Worm (Caenorhabditis elegans) whole organism, midembryonic: ENCODE data around the gene srw-16.

ENCODE experiments used
- T22C8.4 ChIP-seq: fragments of 200-800 bp; sonication (Bioruptor generic); IDR thresholded peaks from 2 replicates; pipeline ENCODE4 v1.3.6; 2022; ENCODE audit warnings: missing genetic modification characterization, missing compliant biosample characterization
- cog-1 ChIP-seq: sonication (generic microtip); optimal IDR thresholded peaks from 2 replicates; lab custom pipeline; 2016; ENCODE audit warnings: missing genetic modification characterization, missing compliant biosample characterization
- flt-1 ChIP-seq: fragments of 200-800 bp; sonication (Bioruptor generic); IDR thresholded peaks from 2 replicates; pipeline ENCODE4 v1.3.6; 2022; ENCODE audit warnings: missing genetic modification characterization, missing compliant biosample characterization
- klf-2 ChIP-seq: fragments of 200-800 bp; sonication (Bioruptor generic); conservative IDR thresholded peaks from 2 replicates; pipeline ENCODE4 v1.3.6; 2022; ENCODE audit warnings: missing genetic modification reagents, missing genetic modification characterization, missing compliant biosample characterization
- med-1 ChIP-seq: sonication (generic microtip); optimal IDR thresholded peaks from 2 replicates; lab custom pipeline; 2017; ENCODE audit warnings: missing genetic modification characterization, mild to moderate bottlenecking, missing compliant biosample characterization, antibody characterized with exemption, missing genetic modification reagents; ENCODE audit not compliant: insufficient read depth
- ref-1 ChIP-seq: fragments of 200-800 bp; sonication (Bioruptor generic); conservative IDR thresholded peaks from 2 replicates; pipeline ENCODE4 v1.3.6; 2022; ENCODE audit warnings: missing genetic modification reagents, missing genetic modification characterization, missing compliant biosample characterization
- tab-1 ChIP-seq: fragments of 200-800 bp; sonication (Bioruptor generic); IDR thresholded peaks from 2 replicates; pipeline ENCODE4 v1.3.6; 2022; ENCODE audit warnings: missing genetic modification characterization, missing compliant biosample characterization
- ztf-23 ChIP-seq: fragments of 200-800 bp; sonication (Bioruptor generic); IDR thresholded peaks from 2 replicates; pipeline ENCODE4 v1.3.6; 2022; ENCODE audit warnings: missing genetic modification reagents, missing genetic modification characterization, missing compliant biosample characterization
- ztf-29 ChIP-seq: fragments of 200-800 bp; sonication (Bioruptor generic); IDR thresholded peaks from 2 replicates; pipeline ENCODE4 v1.3.6; 2022; ENCODE audit warnings: missing genetic modification reagents, missing genetic modification characterization, missing compliant biosample characterization

Gene srw-16

DNA sequence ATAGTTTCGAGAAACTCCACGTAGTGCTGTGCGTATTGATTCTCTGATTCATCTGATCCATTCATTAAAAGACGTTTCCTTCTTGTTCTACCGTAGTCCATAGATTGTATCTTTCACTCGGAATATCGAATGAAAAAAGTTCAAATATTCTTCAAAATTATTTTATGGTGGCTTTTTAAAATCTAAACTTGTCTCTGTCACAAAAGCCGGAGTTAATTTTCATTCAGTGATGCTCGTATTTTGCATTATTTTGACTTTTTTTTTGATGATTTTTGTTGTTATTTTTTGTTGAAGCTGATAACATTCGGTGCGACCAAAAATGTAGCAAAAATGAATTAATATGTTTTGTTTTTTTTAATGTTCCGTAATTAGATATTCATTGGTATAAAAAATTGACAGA, 39.0 kb downstream of the srw-16 start, which contains the start of gene nhr-164:
nhr-164 (minus strand) TSS at position 101 of the 400 bp plus-strand sequence.
- TF ChIP-seq tab-1 (GFP tag; lab: Robert Waterston, UW) (no peak), ztf-29 (GFP tag; lab: Robert Waterston, UW) (no peak), klf-2 (GFP tag; lab: Robert Waterston, UW) (no peak), cog-1 (tag; lab: Kevin White, UChicago) (no peak), med-1 (GFP tag; lab: Kevin White, UChicago) (no peak), flt-1 (GFP tag; lab: Robert Waterston, UW) (no peak), T22C8.4 (GFP tag; lab: Robert Waterston, UW) (no peak), ztf-23 (GFP tag; lab: Robert Waterston, UW) (no peak), ref-1 (GFP tag; lab: Robert Waterston, UW) (no peak)

DNA sequence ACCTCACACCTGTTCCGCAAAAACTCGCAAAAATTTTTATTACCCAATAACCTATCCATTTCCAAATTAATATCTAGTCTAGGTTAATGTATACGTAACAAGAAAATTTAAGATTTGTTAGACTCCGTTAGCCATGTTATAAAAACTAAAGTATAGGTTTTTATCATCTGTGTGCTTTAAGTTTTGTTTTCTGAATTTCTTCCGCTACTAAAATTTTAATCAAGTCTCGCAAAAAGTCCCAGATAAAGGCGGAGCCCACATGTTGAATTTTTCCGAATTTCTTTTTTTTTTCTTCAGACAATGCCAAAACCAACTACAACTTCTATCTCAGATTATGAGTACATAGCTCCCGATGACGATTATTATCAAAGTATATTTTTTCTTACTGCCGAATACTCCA, 42.5 kb downstream of the srw-16 start, which contains the start of gene srw-13:
srw-13 (plus strand) TSS at position 301 of the 400 bp plus-strand sequence.
- no peak for TF ChIP-seq klf-2 (GFP tag; lab: Robert Waterston, UW)
- no peak for TF ChIP-seq tab-1 (GFP tag; lab: Robert Waterston, UW)
- TF ChIP-seq ref-1 (GFP tag; lab: Robert Waterston, UW): no peak
- no peak for TF ChIP-seq med-1 (GFP tag; lab: Kevin White, UChicago)

DNA sequence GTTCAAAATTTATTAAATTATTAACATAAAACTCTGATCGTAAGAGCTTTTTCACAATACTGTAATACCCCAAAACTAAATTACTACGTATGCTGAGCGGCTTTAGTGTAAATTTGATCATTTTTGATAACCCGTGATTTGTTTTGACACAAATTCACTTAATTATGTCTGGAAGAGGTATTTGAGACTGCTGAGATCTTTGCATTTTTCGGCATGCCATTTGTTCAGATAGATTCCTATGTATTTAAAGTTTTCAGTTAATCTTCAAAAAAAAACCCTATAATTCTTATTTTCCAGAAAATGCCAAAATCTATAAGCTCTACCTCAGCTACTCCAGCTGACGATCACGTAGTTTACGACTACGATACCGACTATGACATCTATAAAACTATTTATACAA, 44.4 kb downstream of the srw-16 start, which contains the start of gene srw-15:
srw-15 (plus strand) TSS at position 301 of the 400 bp plus-strand sequence.
- TF ChIP-seq T22C8.4 (GFP tag; lab: Robert Waterston, UW) (no peak), ref-1 (GFP tag; lab: Robert Waterston, UW) (no peak), med-1 (GFP tag; lab: Kevin White, UChicago) (no peak), klf-2 (GFP tag; lab: Robert Waterston, UW) (no peak), ztf-29 (GFP tag; lab: Robert Waterston, UW) (no peak), ztf-23 (GFP tag; lab: Robert Waterston, UW) (no peak), cog-1 (tag; lab: Kevin White, UChicago) (no peak), flt-1 (GFP tag; lab: Robert Waterston, UW) (no peak), tab-1 (GFP tag; lab: Robert Waterston, UW) (no peak)

DNA sequence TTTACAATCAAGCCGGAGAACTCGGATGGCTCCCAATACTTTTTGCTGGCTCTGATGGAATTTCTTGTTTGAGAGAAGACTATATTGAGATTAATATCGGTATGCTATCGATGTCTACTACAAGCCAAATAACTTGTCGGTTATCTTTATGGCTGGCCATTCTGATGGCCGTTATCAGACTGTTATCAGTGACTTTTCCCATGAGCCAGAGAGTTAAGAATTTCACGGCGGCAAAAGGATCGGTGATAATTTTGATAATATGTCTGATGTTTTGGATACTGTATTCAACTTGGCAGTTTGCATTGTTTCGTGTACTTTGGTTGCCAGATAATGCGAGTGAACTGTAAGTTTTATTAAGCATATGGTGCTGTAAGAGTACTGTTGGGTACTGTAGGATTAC, 48.5 kb downstream of the srw-16 start:
- TF ChIP-seq T22C8.4 (GFP tag; lab: Robert Waterston, UW) (no peak), cog-1 (tag; lab: Kevin White, UChicago) (no peak), flt-1 (GFP tag; lab: Robert Waterston, UW) (no peak), ref-1 (GFP tag; lab: Robert Waterston, UW) (no peak), med-1 (GFP tag; lab: Kevin White, UChicago) (no peak), ztf-23 (GFP tag; lab: Robert Waterston, UW) (no peak), klf-2 (GFP tag; lab: Robert Waterston, UW) (no peak), ztf-29 (GFP tag; lab: Robert Waterston, UW) (no peak), tab-1 (GFP tag; lab: Robert Waterston, UW) (no peak)

DNA sequence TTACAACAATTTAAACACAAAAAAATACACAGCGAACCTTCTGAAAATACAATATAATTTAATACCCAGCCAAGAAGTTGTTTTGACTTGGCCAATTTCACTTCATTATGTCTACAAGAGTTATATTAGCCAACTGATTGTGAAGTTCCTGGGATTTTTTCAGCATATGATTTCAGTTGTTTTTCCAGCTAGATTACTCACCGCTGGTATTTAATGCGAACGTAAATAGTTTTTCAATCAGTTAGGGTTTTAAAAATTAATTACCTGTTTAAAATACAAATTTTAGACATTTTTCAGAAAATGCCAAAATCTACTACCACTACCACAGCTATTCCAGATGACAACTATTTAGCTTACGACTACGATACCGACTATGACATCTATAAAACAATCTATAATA, 49.0 kb downstream of the srw-16 start, which contains the start of gene srw-14:
srw-14 (plus strand) TSS at position 301 of the 400 bp plus-strand sequence.
- TF ChIP-seq cog-1 (tag; lab: Kevin White, UChicago) (no peak), med-1 (GFP tag; lab: Kevin White, UChicago) (no peak), flt-1 (GFP tag; lab: Robert Waterston, UW) (no peak), klf-2 (GFP tag; lab: Robert Waterston, UW) (no peak), T22C8.4 (GFP tag; lab: Robert Waterston, UW) (no peak), ztf-23 (GFP tag; lab: Robert Waterston, UW) (no peak), tab-1 (GFP tag; lab: Robert Waterston, UW) (no peak), ref-1 (GFP tag; lab: Robert Waterston, UW) (no peak), ztf-29 (GFP tag; lab: Robert Waterston, UW) (no peak)

DNA sequence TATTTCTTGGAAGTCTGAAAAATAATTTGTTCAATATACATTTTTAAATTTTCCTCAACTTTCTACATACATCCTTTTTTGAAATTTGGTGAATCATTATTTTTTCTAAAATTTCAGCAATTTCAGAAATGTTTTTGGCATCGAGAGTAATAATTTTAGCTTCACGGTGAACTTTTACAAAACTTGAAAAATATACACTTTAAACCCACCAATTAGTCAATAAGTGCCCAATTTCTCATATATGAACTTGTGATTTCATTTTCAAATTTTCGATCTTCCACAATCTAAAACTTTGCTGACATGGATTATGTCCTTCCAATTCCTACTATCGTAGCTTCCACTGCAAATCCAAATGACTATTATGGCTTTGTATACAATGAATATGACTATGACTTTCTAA, 51.0 kb downstream of the srw-16 start, which contains the start of gene srw-24:
srw-24 (plus strand) TSS at position 301 of the 400 bp plus-strand sequence.
- TF ChIP-seq klf-2 (GFP tag; lab: Robert Waterston, UW) (no peak), med-1 (GFP tag; lab: Kevin White, UChicago) (no peak), ref-1 (GFP tag; lab: Robert Waterston, UW) (no peak)
